Fruit fly (Drosophila melanogaster) whole organism, embryonic: ENCODE data around the gene CG34148.

Experiments
- ATbp ChIP-seq: fragments of 200-800 bp; sonication (Bioruptor generic); optimal IDR thresholded peaks from 2 replicates; lab custom pipeline; 2017; ENCODE audit warnings: missing biosample characterization, mild to moderate bottlenecking, missing genetic modification characterization, missing genetic modification reagents
- Ada2b ChIP-seq: fragments of 200-800 bp; sonication (Bioruptor generic); IDR thresholded peaks from 2 replicates; pipeline ENCODE4 v1.3.6; 2022; ENCODE audit warnings: missing biosample characterization, missing genetic modification characterization
- Adf1 ChIP-seq: fragments of 200-800 bp; sonication (Bioruptor generic); IDR thresholded peaks from 2 replicates; pipeline ENCODE4 v1.3.6; 2022; ENCODE audit warnings: missing biosample characterization, missing genetic modification characterization
- Awh ChIP-seq: fragments of 200-800 bp; sonication (Bioruptor generic); IDR thresholded peaks from 2 replicates; pipeline ENCODE4, ENCODE4 v1.3.6; 2022; ENCODE audit warnings: missing biosample characterization, missing genetic modification characterization
- CG10274 ChIP-seq: fragments of 200-800 bp; sonication (Bioruptor generic); optimal IDR thresholded peaks from 3 replicates; lab custom pipeline; 2017; ENCODE audit warnings: missing biosample characterization, mild to moderate bottlenecking, missing genetic modification characterization
- CG10321 ChIP-seq: fragments of 200-800 bp; sonication (Bioruptor generic); IDR thresholded peaks from 2 replicates; pipeline ENCODE4 v1.3.6; 2022; ENCODE audit warnings: missing biosample characterization, missing genetic modification characterization
- CG13296 ChIP-seq: fragments of 200-800 bp; sonication (Bioruptor generic); optimal IDR thresholded peaks from 3 replicates; lab custom pipeline; 2018; ENCODE audit warnings: missing biosample characterization, mild to moderate bottlenecking, missing genetic modification characterization
- CG14710 ChIP-seq: fragments of 200-800 bp; sonication (Bioruptor generic); optimal IDR thresholded peaks from 3 replicates; lab custom pipeline; 2019; ENCODE audit warnings: missing biosample characterization, mild to moderate bottlenecking, missing genetic modification characterization, moderate library complexity
- CG14860 ChIP-seq: fragments of 200-800 bp; sonication (Bioruptor generic); IDR thresholded peaks from 3 replicates; pipeline ENCODE4 v1.3.6; 2022; ENCODE audit warnings: missing biosample characterization, missing genetic modification characterization; ENCODE audit not compliant: partially characterized antibody
- CG18262 ChIP-seq: fragments of 200-800 bp; optimal IDR thresholded peaks from 3 replicates; lab custom pipeline; 2019; ENCODE audit warnings: missing biosample characterization, mild to moderate bottlenecking, missing genetic modification characterization, moderate library complexity
- CG2116 ChIP-seq: fragments of 200-800 bp; sonication (Bioruptor generic); optimal IDR thresholded peaks from 3 replicates; lab custom pipeline; 2018; ENCODE audit warnings: missing biosample characterization, mild to moderate bottlenecking, missing genetic modification characterization
- CG3065 ChIP-seq: fragments of 200-800 bp; sonication (Bioruptor generic); optimal IDR thresholded peaks from 2 replicates; lab custom pipeline; 2016; ENCODE audit warnings: missing biosample characterization, missing genetic modification characterization
- CG3726 ChIP-seq: fragments of 200-800 bp; sonication (Bioruptor generic); IDR thresholded peaks from 3 replicates; pipeline ENCODE4, ENCODE4 v1.3.6; 2022; ENCODE audit warnings: missing biosample characterization, missing genetic modification characterization
- CG4360 ChIP-seq: fragments of 200-800 bp; sonication (Bioruptor generic); IDR thresholded peaks from 2 replicates; pipeline ENCODE4 v1.3.6; 2022; ENCODE audit warnings: missing biosample characterization, missing genetic modification characterization
- CG4404 ChIP-seq: fragments of 200-800 bp; sonication (Bioruptor generic); IDR thresholded peaks from 2 replicates; pipeline ENCODE4 v1.3.6; 2022; ENCODE audit warnings: missing biosample characterization, missing genetic modification characterization
- CG4730 ChIP-seq: fragments of 200-800 bp; sonication (Bioruptor generic); IDR thresholded peaks from 2 replicates; pipeline ENCODE4 v1.3.6; 2022; ENCODE audit warnings: missing biosample characterization, missing genetic modification characterization
- CG7556 ChIP-seq: fragments of 200-800 bp; sonication (Bioruptor generic); optimal IDR thresholded peaks from 2 replicates; lab custom pipeline; 2017; ENCODE audit warnings: missing biosample characterization, mild to moderate bottlenecking, missing genetic modification characterization
- CG7786 ChIP-seq: fragments of 200-800 bp; sonication (Bioruptor generic); optimal IDR thresholded peaks from 2 replicates; lab custom pipeline; 2016; ENCODE audit warnings: missing biosample characterization, missing genetic modification characterization
- CG7928 ChIP-seq: fragments of 200-800 bp; sonication (Bioruptor generic); optimal IDR thresholded peaks from 2 replicates; lab custom pipeline; 2017; ENCODE audit warnings: missing biosample characterization, mild to moderate bottlenecking, missing genetic modification characterization
- CG8281 ChIP-seq: fragments of 200-800 bp; sonication (Bioruptor generic); optimal IDR thresholded peaks from 2 replicates; lab custom pipeline; 2018; ENCODE audit warnings: missing biosample characterization, mild to moderate bottlenecking, missing genetic modification characterization, moderate library complexity
- CG9437 ChIP-seq: fragments of 200-800 bp; sonication (Bioruptor generic); optimal IDR thresholded peaks from 2 replicates; lab custom pipeline; 2018; ENCODE audit warnings: missing biosample characterization, mild to moderate bottlenecking, missing genetic modification characterization
- CG9727 ChIP-seq: fragments of 200-800 bp; sonication (Bioruptor generic); optimal IDR thresholded peaks from 3 replicates; lab custom pipeline; 2017; ENCODE audit warnings: missing biosample characterization, mild to moderate bottlenecking, missing genetic modification characterization
- CkIIα-i1 ChIP-seq: fragments of 200-800 bp; sonication (Bioruptor generic); IDR thresholded peaks from 2 replicates; pipeline ENCODE4 v1.3.6; 2022; ENCODE audit warnings: missing biosample characterization, missing genetic modification characterization
- CoRest ChIP-seq: fragments of 200-800 bp; sonication (Bioruptor generic); optimal IDR thresholded peaks from 3 replicates; lab custom pipeline; 2018; ENCODE audit warnings: missing biosample characterization, mild to moderate bottlenecking, missing genetic modification characterization, moderate library complexity
- D19B ChIP-seq: fragments of 200-800 bp; sonication (Bioruptor generic); optimal IDR thresholded peaks from 2 replicates; lab custom pipeline; 2017; ENCODE audit warnings: missing biosample characterization, mild to moderate bottlenecking, missing genetic modification characterization
- E2f1 ChIP-seq: fragments of 200-800 bp; sonication (Bioruptor generic); IDR thresholded peaks from 2 replicates; pipeline ENCODE4 v1.3.6; 2022; ENCODE audit warnings: missing biosample characterization, missing genetic modification characterization
- Ets65A ChIP-seq: fragments of 200-800 bp; sonication (Bioruptor generic); peaks from one replicate; lab custom pipeline; 2016; ENCODE audit warnings: missing biosample characterization, missing genetic modification characterization
- Fer1 ChIP-seq: fragments of 200-800 bp; sonication (Bioruptor generic); optimal IDR thresholded peaks from 2 replicates; lab custom pipeline; 2017; ENCODE audit warnings: missing biosample characterization, mild to moderate bottlenecking, missing genetic modification characterization
- Gug ChIP-seq: fragments of 200-800 bp; sonication (Bioruptor generic); IDR thresholded peaks from 4 replicates; pipeline ENCODE4 v1.3.6; 2022; ENCODE audit warnings: missing biosample characterization, missing genetic modification characterization
- H15 ChIP-seq: fragments of 200-800 bp; sonication (Bioruptor generic); IDR thresholded peaks from 3 replicates; pipeline ENCODE4 v1.3.6; 2022; ENCODE audit warnings: missing biosample characterization, missing genetic modification characterization
- H2.0 ChIP-seq: fragments of 200-800 bp; sonication (Bioruptor generic); IDR thresholded peaks from 2 replicates; pipeline ENCODE4 v1.3.6; 2022; ENCODE audit warnings: missing biosample characterization, missing genetic modification characterization
- HmgD ChIP-seq: fragments of 200-800 bp; sonication (Bioruptor generic); optimal IDR thresholded peaks from 3 replicates; lab custom pipeline; 2016; ENCODE audit warnings: missing biosample characterization, missing genetic modification characterization
- Hsf ChIP-seq: fragments of 200-800 bp; sonication (Bioruptor generic); optimal IDR thresholded peaks from 3 replicates; lab custom pipeline; 2016; ENCODE audit warnings: missing biosample characterization, missing genetic modification characterization
- NC2α ChIP-seq: fragments of 200-800 bp; sonication (Bioruptor generic); optimal IDR thresholded peaks from 2 replicates; lab custom pipeline; 2016; ENCODE audit warnings: missing biosample characterization, missing genetic modification characterization
- ash1 ChIP-seq: fragments of 200-800 bp; sonication (Bioruptor generic); optimal IDR thresholded peaks from 2 replicates; lab custom pipeline; 2018; ENCODE audit warnings: missing biosample characterization, mild to moderate bottlenecking, missing genetic modification characterization
- bsh ChIP-seq, 2 experiments: fragments of 200-800 bp; sonication (Bioruptor generic); optimal IDR thresholded peaks; 2 replicates each; lab custom pipeline; 2017 to 2018; ENCODE audit warnings: mild to moderate bottlenecking in 2 of 2, missing biosample characterization in 2 of 2, missing genetic modification characterization in 2 of 2, moderate library complexity in 1 of 2
- corto ChIP-seq: fragments of 200-800 bp; sonication (Bioruptor generic); optimal IDR thresholded peaks from 2 replicates; lab custom pipeline; 2016; ENCODE audit warnings: missing biosample characterization, mild to moderate bottlenecking, missing genetic modification characterization, moderate library complexity
- hbn ChIP-seq: fragments of 200-800 bp; sonication (Bioruptor generic); IDR thresholded peaks from 2 replicates; pipeline ENCODE4 v1.3.6; 2022; ENCODE audit warnings: missing biosample characterization, missing genetic modification characterization; ENCODE audit not compliant: partially characterized antibody
- lbe ChIP-seq: fragments of 200-800 bp; sonication (Bioruptor generic); optimal IDR thresholded peaks from 2 replicates; lab custom pipeline; 2016; ENCODE audit warnings: missing biosample characterization, mild to moderate bottlenecking, missing genetic modification characterization
- lmd ChIP-seq: fragments of 200-800 bp; sonication (Bioruptor generic); IDR thresholded peaks from 2 replicates; pipeline ENCODE4 v1.3.6; 2022; ENCODE audit warnings: missing biosample characterization, missing genetic modification characterization
- nom ChIP-seq: fragments of 200-800 bp; sonication (Bioruptor generic); optimal IDR thresholded peaks from 2 replicates; lab custom pipeline; 2017; ENCODE audit warnings: missing biosample characterization, missing genetic modification characterization, mild to moderate bottlenecking, moderate library complexity, missing genetic modification reagents
- pb ChIP-seq: fragments of 200-800 bp; sonication (Bioruptor generic); optimal IDR thresholded peaks from 3 replicates; lab custom pipeline; 2016; ENCODE audit warnings: missing biosample characterization, missing genetic modification characterization
- pros ChIP-seq: fragments of 200-800 bp; sonication (Bioruptor generic); optimal IDR thresholded peaks from 3 replicates; lab custom pipeline; 2019; ENCODE audit warnings: missing biosample characterization, mild to moderate bottlenecking, missing genetic modification characterization, moderate library complexity
- pum ChIP-seq: fragments of 200-800 bp; sonication (Bioruptor generic); optimal IDR thresholded peaks from 2 replicates; lab custom pipeline; 2016; ENCODE audit warnings: missing biosample characterization, missing genetic modification characterization
- rib ChIP-seq: fragments of 200-800 bp; sonication (Bioruptor generic); IDR thresholded peaks from 2 replicates; pipeline ENCODE4 v1.3.6; 2022; ENCODE audit warnings: missing biosample characterization, missing genetic modification characterization
- sisA ChIP-seq: fragments of 200-800 bp; sonication (Bioruptor generic); IDR thresholded peaks from 2 replicates; pipeline ENCODE4 v1.3.6; 2022; ENCODE audit warnings: missing biosample characterization, missing genetic modification characterization
- slp2 ChIP-seq: fragments of 200-800 bp; sonication (Bioruptor generic); optimal IDR thresholded peaks from 2 replicates; lab custom pipeline; 2016; ENCODE audit warnings: missing biosample characterization, missing genetic modification characterization
- tap ChIP-seq: fragments of 200-800 bp; optimal IDR thresholded peaks from 3 replicates; lab custom pipeline; 2019; ENCODE audit warnings: missing biosample characterization, mild to moderate bottlenecking, missing genetic modification characterization, moderate library complexity
- tna ChIP-seq: fragments of 200-800 bp; sonication (Bioruptor generic); IDR thresholded peaks from 2 replicates; pipeline ENCODE4 v1.3.6; 2022; ENCODE audit warnings: missing biosample characterization, missing genetic modification characterization; ENCODE audit not compliant: partially characterized antibody
- z ChIP-seq: fragments of 200-800 bp; sonication (Bioruptor generic); IDR thresholded peaks from 3 replicates; pipeline ENCODE4 v1.3.6; 2022; ENCODE audit warnings: missing biosample characterization, missing genetic modification characterization

The CG34148 gene

dm6 chr3R:21899170-21899575, 20.7 kb upstream of the CG34148 start (continued):
- TF ChIP-seq H2.0 (GFP tag; lab: Robert Waterston, UW) (no peak), Ets65A (no peak), CG13296 (GFP tag; lab: Kevin White, UChicago) (no peak), rib (GFP tag; lab: Robert Waterston, UW) (no peak), Gug (no peak), z (GFP tag; lab: Robert Waterston, UW) (no peak), CG7556 (no peak)
- TF ChIP-seq, all 482 proteins: peak for 4

DNA sequence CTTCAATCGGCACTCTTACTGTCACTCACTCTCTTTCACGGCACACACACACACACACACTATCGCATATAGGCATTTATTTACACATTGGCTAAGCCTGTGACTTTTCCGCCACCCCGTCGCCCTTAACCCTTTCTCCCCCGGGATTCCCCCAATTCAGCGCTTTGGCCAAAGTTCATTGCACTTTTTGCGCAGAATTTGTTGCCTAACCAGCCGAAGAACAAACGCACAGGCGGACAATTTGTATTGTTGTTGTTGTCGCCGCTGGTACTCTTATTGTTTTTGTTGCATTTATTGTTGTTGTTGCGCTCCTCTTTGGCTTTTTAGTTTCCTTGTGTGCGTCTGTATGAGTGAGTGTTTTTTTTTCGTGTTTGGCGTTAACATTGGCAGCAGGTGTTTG, 20.3 kb upstream of the CG34148 start:
- TF ChIP-seq tap (tag; lab: Kevin White, UChicago) (no peak), CG4404 (GFP tag; lab: Robert Waterston, UW) (no peak), CG9437 (GFP tag; lab: Kevin White, UChicago) (no peak), CG3726 (GFP tag; lab: Robert Waterston, UW) (0 out of 3 replicates have a peak, but pooled peaks have one; percentile 6), CG4360 (GFP tag; lab: Robert Waterston, UW) (peak; percentile 66), CG14860 (GFP tag; lab: Robert Waterston, UW) (no peak), CG10321 (GFP tag; lab: Robert Waterston, UW) (no peak), Ada2b (no peak), HmgD (GFP tag; lab: Kevin White, UChicago) (no peak), CG2116 (GFP tag; lab: Kevin White, UChicago) (no peak), CoRest (tag; lab: Kevin White, UChicago) (no peak), sisA (GFP tag; lab: Robert Waterston, UW) (no peak), Awh (no peak), CG8281 (tag; lab: Kevin White, UChicago) (no peak)

DNA sequence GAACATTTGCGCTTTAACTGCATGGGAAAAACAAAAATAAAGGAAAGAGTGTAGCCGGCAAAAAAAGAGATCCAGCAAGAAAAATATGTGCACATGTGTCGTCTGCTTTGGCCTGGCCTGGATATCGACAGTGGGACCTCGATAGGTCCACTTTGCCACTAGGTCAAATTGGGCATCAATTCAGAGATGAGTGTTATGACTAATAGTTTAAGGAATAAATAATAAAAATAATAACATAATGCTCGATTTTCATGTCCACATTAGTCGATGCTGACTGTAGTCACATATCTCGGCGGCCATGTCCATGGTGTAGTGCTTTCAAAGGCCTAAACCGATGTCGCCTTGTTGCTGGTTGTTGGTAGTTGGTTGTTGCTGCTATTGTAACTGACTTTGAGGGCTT, 19.1 kb upstream of the CG34148 start:
- TF ChIP-seq bsh (GFP tag; optimal IDR thresholded peaks at IDR 0.05; lab: Kevin White, UChicago) = peak in 1 of 2 experiments; percentile 96
- no peak for TF ChIP-seq NC2α (GFP tag; lab: Kevin White, UChicago)
- TF ChIP-seq lmd = peak; percentile 24; the same call in 1 of the 2 replicates
- TF ChIP-seq CG9727 (GFP tag; lab: Kevin White, UChicago) = no peak
- peak; percentile 95 for TF ChIP-seq nom (GFP tag; lab: Kevin White, UChicago)
- no peak for TF ChIP-seq CG18262 (tag; lab: Kevin White, UChicago)
- TF ChIP-seq lbe (GFP tag; lab: Kevin White, UChicago) = peak; percentile 84
- no peak for TF ChIP-seq slp2 (GFP tag; lab: Kevin White, UChicago)
- TF ChIP-seq hbn (GFP tag; lab: Robert Waterston, UW) = no peak
- TF ChIP-seq CG10274 (GFP tag; lab: Kevin White, UChicago) = no peak
- TF ChIP-seq pum (GFP tag; lab: Kevin White, UChicago) = no peak
- no peak for TF ChIP-seq Adf1 (GFP tag; lab: Robert Waterston, UW)
- 0 out of 3 replicates have a peak, but pooled peaks have one; percentile 21 for TF ChIP-seq H15 (GFP tag; lab: Robert Waterston, UW)
- no peak for TF ChIP-seq ATbp (GFP tag; lab: Kevin White, UChicago)
- no peak for TF ChIP-seq CG7928 (GFP tag; lab: Kevin White, UChicago)
- TF ChIP-seq CkIIα-i1 = no peak
- TF ChIP-seq Fer1 (GFP tag; lab: Kevin White, UChicago) = no peak
- TF ChIP-seq CG14710 (tag; lab: Kevin White, UChicago) = no peak
- no peak for TF ChIP-seq tna (GFP tag; lab: Robert Waterston, UW)
- no peak for TF ChIP-seq pb (GFP tag; lab: Kevin White, UChicago)
- no peak for TF ChIP-seq E2f1 (GFP tag; lab: Robert Waterston, UW)
- no peak for TF ChIP-seq CG7786 (GFP tag; lab: Kevin White, UChicago)
- peak; percentile 61 for TF ChIP-seq corto (GFP tag; lab: Kevin White, UChicago)
- no peak for TF ChIP-seq Hsf (GFP tag; lab: Kevin White, UChicago)
- no peak for TF ChIP-seq CG3065 (GFP tag; lab: Kevin White, UChicago)
- no peak for TF ChIP-seq ash1
- no peak for TF ChIP-seq CG4730 (GFP tag; lab: Robert Waterston, UW)
- no peak for TF ChIP-seq pros
- no peak for TF ChIP-seq D19B (GFP tag; lab: Kevin White, UChicago)
